Fruit fly (Drosophila melanogaster): ENCODE measurements around the gene Rpn7.

Gene Rpn7

dm6 chr3R:22432200-22432804 is 29.6 kb downstream of the Rpn7 start (continued):
- TF ChIP-seq sr (GFP tag; IDR thresholded peaks at IDR 0.05) (0 out of 3 replicates have a peak, but pooled peaks have one; percentile 2), CG8281 (tag; optimal IDR thresholded peaks at IDR 0.05) (no peak), Fer1 (GFP tag; optimal IDR thresholded peaks at IDR 0.05) (no peak), sd (tag; optimal IDR thresholded peaks at IDR 0.05) (peak; percentile 31), rib (GFP tag; IDR thresholded peaks at IDR 0.05) (no peak), CG4617 (GFP tag; optimal IDR thresholded peaks at IDR 0.05; ENCODE audit: borderline replicate concordance) (no peak), vvl (GFP tag; IDR thresholded peaks at IDR 0.05) (peak; percentile 62; the same call in 1 of the 2 replicates), cad (GFP tag; optimal IDR thresholded peaks at IDR 0.05) (no peak), bab2 (GFP tag; optimal IDR thresholded peaks at IDR 0.05) (no peak), mam (GFP tag; optimal IDR thresholded peaks at IDR 0.05) (no peak), kay (GFP tag; optimal IDR thresholded peaks at IDR 0.05) (no peak), ap (GFP tag; IDR thresholded peaks at IDR 0.05) (no peak), Sox102F (GFP tag; optimal IDR thresholded peaks at IDR 0.05) (no peak), CG7963 (GFP tag; IDR thresholded peaks at IDR 0.05; ENCODE audit: partially characterized antibody) (no peak), Atf6 (GFP tag; IDR thresholded peaks at IDR 0.05) (no peak), Elba2 (GFP tag; optimal IDR thresholded peaks at IDR 0.05) (no peak), pfk (GFP tag; optimal IDR thresholded peaks at IDR 0.05) (no peak), Adf1 (GFP tag; IDR thresholded peaks at IDR 0.05) (no peak), gt (GFP tag; IDR thresholded peaks at IDR 0.05) (no peak), CG17361 (GFP tag; IDR thresholded peaks at IDR 0.05) (no peak), Pdp1 (GFP tag; optimal IDR thresholded peaks at IDR 0.05) (peak in 1 of 2 experiments; percentile 9), CG10267 (tag; optimal IDR thresholded peaks at IDR 0.05) (no peak), Hr39 (optimal IDR thresholded peaks at IDR 0.05) (no peak), sna (GFP tag; IDR thresholded peaks at IDR 0.05; ENCODE audit: partially characterized antibody) (no peak), CG14860 (GFP tag; IDR thresholded peaks at IDR 0.05; ENCODE audit: partially characterized antibody) (no peak), CG32772 (GFP tag; IDR thresholded peaks at IDR 0.05) (no peak), HLH3B (GFP tag; IDR thresholded peaks at IDR 0.05) (no peak), ranshi (GFP tag; IDR thresholded peaks at IDR 0.05) (no peak), gce (GFP tag; IDR thresholded peaks at IDR 0.05) (no peak), fu2 (GFP tag; optimal IDR thresholded peaks at IDR 0.05) (no peak), Kr (GFP tag; optimal IDR thresholded peaks at IDR 0.05) (no peak), CG12769 (tag; optimal IDR thresholded peaks at IDR 0.05) (peak; percentile 88), CG1233 (GFP tag; optimal IDR thresholded peaks at IDR 0.05) (no peak), CG9932 (GFP tag; IDR thresholded peaks at IDR 0.05) (no peak)

dm6 chr3R:22424602-22425190 is 37.2 kb downstream of the Rpn7 start, which contains the start of gene pinta:
pinta (minus strand) TSS chr3R:22424929.
- no peak for TF ChIP-seq Mes4 (GFP tag; optimal IDR thresholded peaks at IDR 0.05)
- TF ChIP-seq hbn (GFP tag; IDR thresholded peaks at IDR 0.05; ENCODE audit: partially characterized antibody) = 0 out of 2 replicates have a peak, but pooled peaks have one; percentile 13
- no peak for TF ChIP-seq ro (GFP tag; IDR thresholded peaks at IDR 0.05)
- TF ChIP-seq Sry-δ (GFP tag; optimal IDR thresholded peaks at IDR 0.05) = peak; percentile 59
- TF ChIP-seq pros (GFP tag; optimal IDR thresholded peaks at IDR 0.05) = no peak
- TF ChIP-seq otp (GFP tag; IDR thresholded peaks at IDR 0.05) = 0 out of 3 replicates have a peak, but pooled peaks have one; percentile 2
- peak in 1 of 2 experiments; percentile 91 for TF ChIP-seq Pdp1 (GFP tag; optimal IDR thresholded peaks at IDR 0.05)
- 0 out of 3 replicates have a peak, but pooled peaks have one; percentile 22 for TF ChIP-seq CG16813 (GFP tag; IDR thresholded peaks at IDR 0.05; ENCODE audit: partially characterized antibody)
- TF ChIP-seq CG4360 (GFP tag; IDR thresholded peaks at IDR 0.05) = peak; percentile 27; the same call in 1 of the 2 replicates
- peak; percentile 37 for TF ChIP-seq BEAF-32 (GFP tag; optimal IDR thresholded peaks at IDR 0.05)
- TF ChIP-seq Scr (GFP tag; IDR thresholded peaks at IDR 0.05; ENCODE audit: partially characterized antibody) = peak; percentile 31; the same call in 1 of the 2 replicates
- TF ChIP-seq Dp (GFP tag; optimal IDR thresholded peaks at IDR 0.05) = peak; percentile 21
- TF ChIP-seq CG9437 (GFP tag; optimal IDR thresholded peaks at IDR 0.05) = peak; percentile 91
- TF ChIP-seq Myb (GFP tag; optimal IDR thresholded peaks at IDR 0.05) = peak; percentile 44
- TF ChIP-seq Hmx (GFP tag; optimal IDR thresholded peaks at IDR 0.05) = no peak
- 0 out of 4 replicates have a peak, but pooled peaks have one; percentile 29 for TF ChIP-seq Dll (GFP tag; IDR thresholded peaks at IDR 0.05; ENCODE audit: partially characterized antibody)
- no peak for TF ChIP-seq CG43689 (GFP tag; IDR thresholded peaks at IDR 0.05)
- TF ChIP-seq Taf1 (GFP tag; IDR thresholded peaks at IDR 0.05) = no peak
